Worm (Caenorhabditis elegans) whole organism, late embryonic: ENCODE results near the gene clec-213.

Experiments
- ama-1 ChIP-seq: fragments of 150-350 bp; optimal IDR thresholded peaks from 2 replicates; lab custom pipeline; 2014
- ceh-34 ChIP-seq: sonication (generic microtip); optimal IDR thresholded peaks from 2 replicates; lab custom pipeline; 2016; ENCODE audit warnings: mild to moderate bottlenecking, missing genetic modification characterization, missing compliant biosample characterization
- elt-2 ChIP-seq: sonication (generic microtip); optimal IDR thresholded peaks from 2 replicates; lab custom pipeline; 2016; ENCODE audit warnings: missing genetic modification reagents, missing genetic modification characterization, missing compliant biosample characterization
- pha-4 ChIP-seq: fragments of 150-350 bp; optimal IDR thresholded peaks from 2 replicates; lab custom pipeline; 2018; ENCODE audit warnings: missing biosample characterization, missing genetic modification reagents, missing genetic modification characterization

- TF ChIP-seq ama-1 (lab: Kevin White, UChicago) = no peak
- no peak for TF ChIP-seq elt-2
- no peak for TF ChIP-seq pha-4 (tag; lab: Kevin White, UChicago)
- TF ChIP-seq ceh-34 = no peak
Measured at ce11 chrV:7647147-7647546, 42.2 kb downstream of the clec-213 start.
